Fruit fly (Drosophila melanogaster) Kc167 (cell line): ENCODE data around the gene CG32107.

Experiments
- psq ChIP-seq: fragments of >200 bp; optimal IDR thresholded peaks from 2 replicates; lab custom pipeline; 2017; ENCODE audit warnings: missing external identifiers
- ttk ChIP-seq: sonication (Bioruptor generic); optimal IDR thresholded peaks from 2 replicates; lab custom pipeline; 2017; ENCODE audit warnings: missing external identifiers

dm6 chr3L:12839882-12840281 lies 21.2 kb downstream of the CG32107 start:
- TF ChIP-seq psq (lab: Kevin White, UChicago): no peak
- no peak for TF ChIP-seq ttk (lab: Kevin White, UChicago)
